Fruit fly (Drosophila melanogaster) whole organism, embryonic: ENCODE results near the gene Rgl.

ENCODE experiments used
- Antp ChIP-seq: fragments of 200-800 bp; sonication (Bioruptor generic); optimal IDR thresholded peaks from 3 replicates; lab custom pipeline; 2016; ENCODE audit warnings: missing biosample characterization, missing genetic modification characterization
- Atf6 ChIP-seq: fragments of 200-800 bp; sonication (Bioruptor generic); IDR thresholded peaks from 2 replicates; pipeline ENCODE4 v1.3.6; 2022; ENCODE audit warnings: missing biosample characterization, missing genetic modification characterization
- Bgb ChIP-seq: fragments of 200-800 bp; sonication (Bioruptor generic); IDR thresholded peaks from 2 replicates; pipeline ENCODE4 v1.3.6; 2022; ENCODE audit warnings: missing biosample characterization, missing genetic modification characterization; ENCODE audit not compliant: partially characterized antibody
- CG11247 ChIP-seq: fragments of 200-800 bp; sonication (Bioruptor generic); IDR thresholded peaks from 2 replicates; pipeline ENCODE4 v1.3.6; 2022; ENCODE audit warnings: missing biosample characterization, missing genetic modification characterization
- CG12236 ChIP-seq: fragments of 200-800 bp; sonication (Bioruptor generic); optimal IDR thresholded peaks from 2 replicates; lab custom pipeline; 2016; ENCODE audit warnings: missing biosample characterization, missing genetic modification characterization
- CG1233 ChIP-seq: fragments of 200-800 bp; sonication (Bioruptor generic); optimal IDR thresholded peaks from 4 replicates; lab custom pipeline; 2018; ENCODE audit warnings: missing biosample characterization, mild to moderate bottlenecking, missing genetic modification characterization
- CG12659 ChIP-seq: fragments of 200-800 bp; sonication (Bioruptor generic); optimal IDR thresholded peaks from 3 replicates; lab custom pipeline; 2017; ENCODE audit warnings: mild to moderate bottlenecking, missing biosample characterization, missing genetic modification reagents, missing genetic modification characterization
- CG12942 ChIP-seq: fragments of 200-800 bp; sonication (Bioruptor generic); optimal IDR thresholded peaks from 3 replicates; lab custom pipeline; 2016; ENCODE audit warnings: missing biosample characterization, missing genetic modification characterization
- CG14014 ChIP-seq: fragments of 200-800 bp; sonication (Bioruptor generic); IDR thresholded peaks from 2 replicates; pipeline ENCODE4 v1.3.6; 2022; ENCODE audit warnings: missing biosample characterization, missing genetic modification characterization
- CG14050 ChIP-seq: fragments of 200-800 bp; sonication (Bioruptor generic); IDR thresholded peaks from 3 replicates; pipeline ENCODE4 v1.3.6; 2022; ENCODE audit warnings: missing biosample characterization, missing genetic modification characterization
- CG1529 ChIP-seq: fragments of 200-800 bp; sonication (Bioruptor generic); optimal IDR thresholded peaks from 3 replicates; lab custom pipeline; 2018; ENCODE audit warnings: missing biosample characterization, missing genetic modification characterization
- CG15601 ChIP-seq: fragments of 200-800 bp; sonication (Bioruptor generic); optimal IDR thresholded peaks from 3 replicates; lab custom pipeline; 2019; ENCODE audit warnings: missing biosample characterization, mild to moderate bottlenecking, missing genetic modification characterization, moderate library complexity
- CG1647 ChIP-seq: fragments of 200-800 bp; sonication (Bioruptor generic); optimal IDR thresholded peaks from 3 replicates; lab custom pipeline; 2016; ENCODE audit warnings: missing biosample characterization, missing genetic modification characterization
- CG17568 ChIP-seq: fragments of 200-800 bp; sonication (Bioruptor generic); optimal IDR thresholded peaks from 2 replicates; lab custom pipeline; 2018; ENCODE audit warnings: missing biosample characterization, mild to moderate bottlenecking, missing genetic modification characterization, moderate library complexity
- CG18619 ChIP-seq: fragments of 200-800 bp; sonication (Bioruptor generic); optimal IDR thresholded peaks from 3 replicates; lab custom pipeline; 2017; ENCODE audit warnings: missing biosample characterization, mild to moderate bottlenecking, missing genetic modification characterization
- CG30403 ChIP-seq: fragments of 200-800 bp; sonication (Bioruptor generic); optimal IDR thresholded peaks from 3 replicates; lab custom pipeline; 2016; ENCODE audit warnings: missing biosample characterization, missing genetic modification characterization
- CG31224 ChIP-seq: fragments of 200-800 bp; sonication (Bioruptor generic); IDR thresholded peaks from 2 replicates; pipeline ENCODE4 v1.3.6; 2022; ENCODE audit warnings: missing biosample characterization, missing genetic modification characterization
- CG3163 ChIP-seq: fragments of 200-800 bp; sonication (Bioruptor generic); optimal IDR thresholded peaks from 3 replicates; lab custom pipeline; 2016; ENCODE audit warnings: missing biosample characterization, missing genetic modification characterization
- CG33557 ChIP-seq: fragments of 200-800 bp; sonication (Bioruptor generic); optimal IDR thresholded peaks from 2 replicates; lab custom pipeline; 2019; ENCODE audit warnings: missing biosample characterization, mild to moderate bottlenecking, missing genetic modification characterization, moderate library complexity
- CG4707 ChIP-seq: fragments of 200-800 bp; sonication (Bioruptor generic); optimal IDR thresholded peaks from 2 replicates; lab custom pipeline; 2018; ENCODE audit warnings: missing biosample characterization, mild to moderate bottlenecking, missing genetic modification characterization, moderate library complexity
- CG9876 ChIP-seq: fragments of 200-800 bp; sonication (Bioruptor generic); optimal IDR thresholded peaks from 2 replicates; lab custom pipeline; 2016; ENCODE audit warnings: missing biosample characterization, missing genetic modification characterization
- Chrac-16 ChIP-seq: fragments of 200-800 bp; sonication (Bioruptor generic); optimal IDR thresholded peaks from 3 replicates; lab custom pipeline; 2016; ENCODE audit warnings: missing biosample characterization, missing genetic modification characterization
- Dek ChIP-seq: fragments of 200-800 bp; sonication (Bioruptor generic); optimal IDR thresholded peaks from 3 replicates; lab custom pipeline; 2019; ENCODE audit warnings: missing biosample characterization, mild to moderate bottlenecking, missing genetic modification characterization, moderate library complexity
- Drgx ChIP-seq: fragments of 200-800 bp; sonication (Bioruptor generic); IDR thresholded peaks from 2 replicates; pipeline ENCODE4 v1.3.6; 2022; ENCODE audit warnings: missing biosample characterization, missing genetic modification characterization
- Ets65A ChIP-seq: fragments of 200-800 bp; sonication (Bioruptor generic); peaks from one replicate; lab custom pipeline; 2016; ENCODE audit warnings: missing biosample characterization, missing genetic modification characterization
- HHEX ChIP-seq: fragments of 200-800 bp; sonication (Bioruptor generic); optimal IDR thresholded peaks from 3 replicates; lab custom pipeline; 2017; ENCODE audit warnings: missing biosample characterization, mild to moderate bottlenecking, missing genetic modification characterization, missing genetic modification reagents
- HLH4C ChIP-seq: fragments of 200-800 bp; sonication (Bioruptor generic); IDR thresholded peaks from 3 replicates; pipeline ENCODE4 v1.3.6; 2022; ENCODE audit warnings: missing biosample characterization, missing genetic modification characterization; ENCODE audit not compliant: partially characterized antibody
- Hmx ChIP-seq: fragments of 200-800 bp; sonication (Bioruptor generic); optimal IDR thresholded peaks from 2 replicates; lab custom pipeline; 2016; ENCODE audit warnings: missing biosample characterization, missing genetic modification characterization
- NfI ChIP-seq: fragments of 200-800 bp; sonication (Bioruptor generic); optimal IDR thresholded peaks from 3 replicates; lab custom pipeline; 2018; ENCODE audit warnings: missing biosample characterization, mild to moderate bottlenecking, missing genetic modification characterization, moderate library complexity
- PHDP ChIP-seq: fragments of 200-800 bp; sonication (Bioruptor generic); optimal IDR thresholded peaks from 3 replicates; lab custom pipeline; 2018; ENCODE audit warnings: missing biosample characterization, mild to moderate bottlenecking, missing genetic modification characterization, moderate library complexity
- Side ChIP-seq: fragments of 200-800 bp; sonication (Bioruptor generic); optimal IDR thresholded peaks from 2 replicates; lab custom pipeline; 2016; ENCODE audit warnings: missing biosample characterization, missing genetic modification characterization
- Stat92E ChIP-seq, 3 experiments: fragments of >200 bp in 2 of 3; fragments of 200-800 bp in 1 of 3; sonication (Bioruptor generic) in 1 of 3; optimal IDR thresholded peaks; 2 replicates each; lab custom pipeline; 2017 to 2019; ENCODE audit warnings: missing biosample characterization in 3 of 3, missing genetic modification characterization in 3 of 3, mild to moderate bottlenecking in 1 of 3, moderate library complexity in 1 of 3
- aop ChIP-seq: fragments of 200-800 bp; sonication (Bioruptor generic); IDR thresholded peaks from 2 replicates; pipeline ENCODE4 v1.3.6; 2022; ENCODE audit warnings: missing biosample characterization, missing genetic modification characterization
- bbx ChIP-seq: fragments of 200-800 bp; sonication (Bioruptor generic); IDR thresholded peaks from 2 replicates; pipeline ENCODE4 v1.3.6; 2022; ENCODE audit warnings: missing biosample characterization, missing genetic modification characterization; ENCODE audit not compliant: partially characterized antibody
- chif ChIP-seq, 2 experiments: fragments of 200-800 bp; sonication (Bioruptor generic); optimal IDR thresholded peaks; 3 replicates each; lab custom pipeline; 2016; ENCODE audit warnings: missing biosample characterization in 2 of 2, missing genetic modification characterization in 2 of 2
- dysf ChIP-seq: fragments of 200-800 bp; sonication (Bioruptor generic); IDR thresholded peaks from 3 replicates; pipeline ENCODE4 v1.3.6; 2022; ENCODE audit warnings: missing biosample characterization, missing genetic modification characterization
- emc ChIP-seq: fragments of 200-800 bp; sonication (Bioruptor generic); optimal IDR thresholded peaks from 2 replicates; lab custom pipeline; 2016; ENCODE audit warnings: missing biosample characterization, missing genetic modification characterization
- fd64A ChIP-seq: fragments of 200-800 bp; sonication (Bioruptor generic); optimal IDR thresholded peaks from 3 replicates; lab custom pipeline; 2018; ENCODE audit warnings: missing biosample characterization, mild to moderate bottlenecking, missing genetic modification characterization
- fru ChIP-seq: fragments of >200 bp; optimal IDR thresholded peaks from 2 replicates; lab custom pipeline; 2017
- gfzf ChIP-seq: fragments of 200-800 bp; sonication (Bioruptor generic); optimal IDR thresholded peaks from 2 replicates; lab custom pipeline; 2016; ENCODE audit warnings: missing biosample characterization, mild to moderate bottlenecking, missing genetic modification characterization, moderate library complexity
- gro ChIP-seq: fragments of 200-800 bp; sonication (Bioruptor generic); optimal IDR thresholded peaks from 2 replicates; lab custom pipeline; 2016; ENCODE audit warnings: missing biosample characterization, missing genetic modification characterization
- hbn ChIP-seq: fragments of 200-800 bp; sonication (Bioruptor generic); IDR thresholded peaks from 2 replicates; pipeline ENCODE4 v1.3.6; 2022; ENCODE audit warnings: missing biosample characterization, missing genetic modification characterization; ENCODE audit not compliant: partially characterized antibody
- klu ChIP-seq: fragments of 200-800 bp; sonication (Bioruptor generic); IDR thresholded peaks from 2 replicates; pipeline ENCODE4 v1.3.6; 2022; ENCODE audit warnings: missing biosample characterization, missing genetic modification characterization
- lola ChIP-seq, 3 experiments: fragments of >200 bp in 2 of 3; fragments of 200-800 bp in 1 of 3; sonication (Bioruptor generic) in 1 of 3; optimal IDR thresholded peaks; 2 replicates each; lab custom pipeline; 2017 to 2019; ENCODE audit warnings: missing biosample characterization in 3 of 3, missing genetic modification characterization in 3 of 3, mild to moderate bottlenecking in 1 of 3, moderate library complexity in 1 of 3
- luna ChIP-seq: fragments of 200-800 bp; sonication (Bioruptor generic); optimal IDR thresholded peaks from 2 replicates; lab custom pipeline; 2016; ENCODE audit warnings: missing biosample characterization, missing genetic modification characterization
- pros ChIP-seq: fragments of 200-800 bp; sonication (Bioruptor generic); optimal IDR thresholded peaks from 3 replicates; lab custom pipeline; 2019; ENCODE audit warnings: missing biosample characterization, mild to moderate bottlenecking, missing genetic modification characterization, moderate library complexity
- ssp ChIP-seq: fragments of 200-800 bp; sonication (Bioruptor generic); IDR thresholded peaks from 2 replicates; pipeline ENCODE4 v1.3.6; 2022; ENCODE audit warnings: missing biosample characterization, missing genetic modification characterization
- tgo ChIP-seq: fragments of 200-800 bp; sonication (Bioruptor generic); IDR thresholded peaks from 3 replicates; pipeline ENCODE4 v1.3.6; 2022; ENCODE audit warnings: missing biosample characterization, missing genetic modification characterization
- tin ChIP-seq: fragments of 200-800 bp; sonication (Bioruptor generic); optimal IDR thresholded peaks from 3 replicates; lab custom pipeline; 2016; ENCODE audit warnings: missing biosample characterization, missing genetic modification characterization
- trh ChIP-seq: fragments of 200-800 bp; sonication (Bioruptor generic); optimal IDR thresholded peaks from 2 replicates; lab custom pipeline; 2016; ENCODE audit warnings: missing biosample characterization, missing genetic modification characterization
- zen ChIP-seq: fragments of 200-800 bp; sonication (Bioruptor generic); optimal IDR thresholded peaks from 3 replicates; lab custom pipeline; 2018; ENCODE audit warnings: missing biosample characterization, mild to moderate bottlenecking, missing genetic modification characterization, moderate library complexity

The Rgl gene

dm6 chr3L:13957212-13957668 is 32.1 kb upstream of the Rgl start (continued):
- TF ChIP-seq CG1233 (peak; percentile 54), pros (GFP tag; lab: Kevin White, UChicago) (no peak), HHEX (peak; percentile 57), Dek (tag; lab: Kevin White, UChicago) (peak; percentile 42), CG12942 (peak; percentile 52), CG14050 (GFP tag; lab: Robert Waterston, UW) (no peak; the same call in 2 of the 3 replicates), aop (GFP tag; lab: Robert Waterston, UW) (no peak), CG31224 (GFP tag; lab: Robert Waterston, UW) (no peak), Antp (GFP tag; lab: Kevin White, UChicago) (peak; percentile 21), luna (GFP tag; lab: Kevin White, UChicago) (no peak), Atf6 (GFP tag; lab: Robert Waterston, UW) (no peak), Stat92E (GFP tag; optimal IDR thresholded peaks at IDR 0.05; lab: Kevin White, UChicago) (no peak), CG33557 (peak; percentile 59), PHDP (tag; lab: Kevin White, UChicago) (peak; percentile 74), CG4707 (GFP tag; lab: Kevin White, UChicago) (no peak), gro (GFP tag; lab: Kevin White, UChicago) (no peak), Hmx (peak; percentile 7), chif (GFP tag; optimal IDR thresholded peaks at IDR 0.05; lab: Kevin White, UChicago) (peak; percentile 23 to 63), Drgx (peak; percentile 40; the same call in 1 of the 2 replicates), tin (GFP tag; lab: Kevin White, UChicago) (peak; percentile 63), trh (peak; percentile 3), gfzf (GFP tag; lab: Kevin White, UChicago) (no peak), zen (tag; lab: Kevin White, UChicago) (peak; percentile 78), emc (GFP tag; lab: Kevin White, UChicago) (no peak), hbn (no peak), Side (GFP tag; lab: Kevin White, UChicago) (no peak), klu (GFP tag; lab: Robert Waterston, UW) (no peak), CG3163 (no peak), dysf (GFP tag; lab: Robert Waterston, UW) (peak; percentile 51), CG12659 (GFP tag; lab: Kevin White, UChicago) (peak; percentile 59), Chrac-16 (peak; percentile 62), CG11247 (GFP tag; lab: Robert Waterston, UW) (no peak), HLH4C (GFP tag; lab: Robert Waterston, UW) (no peak), CG1529 (GFP tag; lab: Kevin White, UChicago) (peak; percentile 40), fru (lab: Kevin White, UChicago) (no peak), ssp (GFP tag; lab: Robert Waterston, UW) (0 out of 2 replicates have a peak, but pooled peaks have one; percentile 29), CG9876 (GFP tag; lab: Kevin White, UChicago) (no peak), CG15601 (peak; percentile 65), lola (GFP tag; optimal IDR thresholded peaks at IDR 0.05; lab: Kevin White, UChicago) (peak in 1 of 3 experiments; percentile 87), CG30403 (GFP tag; lab: Kevin White, UChicago) (peak; percentile 83), NfI (GFP tag; lab: Kevin White, UChicago) (peak; percentile 24), Ets65A (GFP tag; lab: Kevin White, UChicago) (peak; percentile 44), fd64A (GFP tag; lab: Kevin White, UChicago) (no peak), CG12236 (GFP tag; lab: Kevin White, UChicago) (no peak), Bgb (GFP tag; lab: Robert Waterston, UW) (no peak), tgo (GFP tag; lab: Robert Waterston, UW) (peak; percentile 55), CG17568 (no peak), CG14014 (GFP tag; lab: Robert Waterston, UW) (no peak), CG1647 (GFP tag; lab: Kevin White, UChicago) (no peak), CG18619 (GFP tag; lab: Kevin White, UChicago) (peak; percentile 65), bbx (GFP tag; lab: Robert Waterston, UW) (no peak)
